Worm (Caenorhabditis elegans): ENCODE results near the gene srd-34.
A peak's percentile ranks its signal among the peaks of the same experiment; 100 is the strongest.

srd-34 gene

ce11 chrV:10574197-10574596, 25.3 kb upstream of the srd-34 start:
- TF ChIP-seq unc-62 (GFP tag; optimal IDR thresholded peaks at IDR 0.05 in 1 of 2) (peak in 1 of 2 experiments; percentile 91), unc-62 (tag; optimal IDR thresholded peaks at IDR 0.05) (no peak), lin-39 (tag; optimal IDR thresholded peaks at IDR 0.05) (no peak), lin-13 (GFP tag; optimal IDR thresholded peaks at IDR 0.05) (no peak), set-16 (GFP tag; IDR thresholded peaks at IDR 0.05) (no peak), Y75B8A.6 (GFP tag; IDR thresholded peaks at IDR 0.05) (no peak), aha-1 (tag) (peak; percentile 32)

ce11 chrV:10572614-10573013, 23.7 kb upstream of the srd-34 start, which contains the start of gene del-6:
TSS of gene del-6 (plus strand) at chrV:10572914.
- TF ChIP-seq dmd-9 (GFP tag; IDR thresholded peaks at IDR 0.05) (no peak), fos-1 (tag; optimal IDR thresholded peaks at IDR 0.05) (no peak), nhr-111 (GFP tag; optimal IDR thresholded peaks at IDR 0.05) (no peak), snpc-1.2 (GFP tag; IDR thresholded peaks at IDR 0.05) (no peak), daf-8 (GFP tag; IDR thresholded peaks at IDR 0.05) (no peak)

ce11 chrV:10571523-10571922, 22.6 kb upstream of the srd-34 start:
- TF ChIP-seq unc-62 (GFP tag; optimal IDR thresholded peaks at IDR 0.05 in 1 of 2) (peak in 1 of 2 experiments; percentile 71), unc-62 (tag; optimal IDR thresholded peaks at IDR 0.05) (no peak), mdt-29 (GFP tag; IDR thresholded peaks at IDR 0.05) (no peak), aha-1 (tag) (peak; percentile 64), daf-8 (GFP tag; IDR thresholded peaks at IDR 0.05) (no peak), nhr-28 (tag; optimal IDR thresholded peaks at IDR 0.05) (peak; percentile 47), rbr-2 (tag; optimal IDR thresholded peaks at IDR 0.05) (no peak)

ce11 chrV:10568496-10568895, 19.6 kb upstream of the srd-34 start:
- TF ChIP-seq nhr-6 (tag; optimal IDR thresholded peaks at IDR 0.05) (no peak), zfp-3 (GFP tag; conservative IDR thresholded peaks at IDR 0.05) (no peak), jun-1 (tag; optimal IDR thresholded peaks at IDR 0.05) (no peak), unc-62 (GFP tag; optimal IDR thresholded peaks at IDR 0.05 in 1 of 2) (peak in 1 of 2 experiments; percentile 92), unc-62 (tag; optimal IDR thresholded peaks at IDR 0.05) (no peak)

ce11 chrV:10564830-10565365, 16.0 kb upstream of the srd-34 start, which contains the start of gene cat-4:
TSS of gene cat-4 (plus strand) at chrV:10564880.
- TF ChIP-seq nhr-77 (tag; optimal IDR thresholded peaks at IDR 0.05) = peak; percentile 8
- peak; percentile 8 for TF ChIP-seq dve-1 (tag; optimal IDR thresholded peaks at IDR 0.05; ENCODE audit: insufficient read depth)
- peak; percentile 3 for TF ChIP-seq nhr-10 (tag; optimal IDR thresholded peaks at IDR 0.05)
- no peak for TF ChIP-seq F49E8.2 (tag; optimal IDR thresholded peaks at IDR 0.05; ENCODE audit: borderline replicate concordance)
- no peak for TF ChIP-seq daf-16 (GFP tag; optimal IDR thresholded peaks at IDR 0.05)
- peak; percentile 80 for TF ChIP-seq daf-16 (tag; optimal IDR thresholded peaks at IDR 0.05)
- TF ChIP-seq mxl-2 (GFP tag; conservative IDR thresholded peaks at IDR 0.05) = no peak
- no peak for TF ChIP-seq set-16 (GFP tag; IDR thresholded peaks at IDR 0.05)
- TF ChIP-seq zfp-2 (tag; optimal IDR thresholded peaks at IDR 0.05) = no peak
- no peak for TF ChIP-seq T20F7.1 (GFP tag; optimal IDR thresholded peaks at IDR 0.05)
- TF ChIP-seq unc-62 (GFP tag; optimal IDR thresholded peaks at IDR 0.05 in 1 of 2) = peak in 1 of 2 experiments; percentile 33
- TF ChIP-seq unc-62 (tag; optimal IDR thresholded peaks at IDR 0.05) = no peak
- TF ChIP-seq nhr-48 (tag; optimal IDR thresholded peaks at IDR 0.05) = no peak
- peak; percentile 13 for TF ChIP-seq hlh-11 (tag; optimal IDR thresholded peaks at IDR 0.05)
- peak; percentile 57 for TF ChIP-seq dmd-6 (GFP tag; IDR thresholded peaks at IDR 0.05)
- no peak for TF ChIP-seq zip-11 (GFP tag; IDR thresholded peaks at IDR 0.05)
- TF ChIP-seq nhr-111 (GFP tag; optimal IDR thresholded peaks at IDR 0.05) = no peak
- no peak for TF ChIP-seq snpc-1.2 (GFP tag; IDR thresholded peaks at IDR 0.05)

ce11 chrV:10564140-10564539, 15.3 kb upstream of the srd-34 start:
- TF ChIP-seq vab-7 (GFP tag; IDR thresholded peaks at IDR 0.05) (no peak), ztf-7 (tag; optimal IDR thresholded peaks at IDR 0.05) (no peak), snpc-1.2 (GFP tag; IDR thresholded peaks at IDR 0.05) (no peak), aha-1 (tag) (peak; percentile 73), lin-13 (GFP tag; optimal IDR thresholded peaks at IDR 0.05) (no peak), hmg-1.1 (GFP tag; IDR thresholded peaks at IDR 0.05) (no peak), nhr-28 (tag; optimal IDR thresholded peaks at IDR 0.05) (peak; percentile 37), ceh-20 (GFP tag; IDR thresholded peaks at IDR 0.05) (no peak), lin-29 (GFP tag; IDR thresholded peaks at IDR 0.05) (no peak), hlh-11 (tag; optimal IDR thresholded peaks at IDR 0.05) (peak; percentile 9)

Measured in whole organism, L4 larva.